Worm (Caenorhabditis elegans) whole organism, young adult: ENCODE results near the gene C14E2.3.

ENCODE experiments used
- F57C9.4 ChIP-seq: sonication (generic microtip); optimal IDR thresholded peaks from 2 replicates; lab custom pipeline; 2017; ENCODE audit warnings: mild to moderate bottlenecking, missing genetic modification characterization, missing compliant biosample characterization
- Y56A3A.18 ChIP-seq: fragments of 200-800 bp; sonication (Bioruptor generic); IDR thresholded peaks from 2 replicates; pipeline ENCODE4 v1.3.6; 2022; ENCODE audit warnings: missing genetic modification reagents, missing genetic modification characterization, missing compliant biosample characterization
- ceh-27 ChIP-seq: fragments of 200-800 bp; sonication (Bioruptor generic); optimal IDR thresholded peaks from 2 replicates; lab custom pipeline; 2018; ENCODE audit warnings: mild to moderate bottlenecking, missing genetic modification characterization, moderate library complexity, missing compliant biosample characterization
- dpl-1 ChIP-seq: fragments of 150-350 bp; optimal IDR thresholded peaks from 2 replicates; lab custom pipeline; 2014; ENCODE audit warnings: missing biosample characterization, missing genetic modification reagents, missing genetic modification characterization
- pha-4 ChIP-seq: fragments of 150-350 bp; sonication (generic microtip); optimal IDR thresholded peaks from 2 replicates; lab custom pipeline; 2014; ENCODE audit warnings: missing biosample characterization, missing genetic modification reagents, missing genetic modification characterization
- snpc-4 ChIP-seq, 5 experiments: fragments of 150-350 bp in 1 of 5; sonication (generic microtip) in 4 of 5; optimal IDR thresholded peaks; 2 replicates each; lab custom pipeline; 2014 to 2018; ENCODE audit warnings: missing genetic modification characterization in 5 of 5, missing biosample characterization in 3 of 5, antibody characterized with exemption in 2 of 5, mild to moderate bottlenecking in 2 of 5, missing compliant biosample characterization in 2 of 5, missing genotype in 2 of 5, moderate library complexity in 2 of 5, missing genetic modification reagents in 1 of 5
- ztf-22 ChIP-seq: fragments of 200-800 bp; sonication (Bioruptor generic); optimal IDR thresholded peaks from 2 replicates; lab custom pipeline; 2018; ENCODE audit warnings: mild to moderate bottlenecking, missing genetic modification characterization, moderate library complexity, missing compliant biosample characterization

DNA sequence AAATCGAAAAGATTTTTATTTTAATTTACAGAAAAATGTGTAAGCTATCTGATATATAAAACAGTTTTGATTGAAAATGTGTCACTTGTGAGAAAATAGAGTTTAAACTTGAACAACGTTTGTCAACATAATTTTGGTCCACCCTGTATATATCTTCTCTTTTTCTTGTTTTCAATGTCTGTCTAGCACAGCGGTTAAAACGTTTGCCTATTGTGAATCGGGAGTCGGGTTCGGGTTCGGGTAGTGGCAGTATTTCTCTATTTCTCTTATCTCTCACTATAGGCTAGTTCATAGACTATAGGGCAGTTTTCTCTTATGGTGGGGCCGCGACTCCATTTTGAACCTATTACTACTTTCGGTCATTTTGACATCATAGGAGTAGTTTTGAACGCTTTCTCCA, 20.2 kb downstream of the C14E2.3 start:
- TF ChIP-seq snpc-4 (GFP tag; optimal IDR thresholded peaks at IDR 0.05; lab: Kevin White, UChicago) (no peak), snpc-4 (tag; optimal IDR thresholded peaks at IDR 0.05; lab: Kevin White, UChicago) (no peak), F57C9.4 (tag; lab: Kevin White, UChicago) (no peak), pha-4 (tag; lab: Kevin White, UChicago) (no peak), ztf-22 (GFP tag; lab: Kevin White, UChicago) (no peak), Y56A3A.18 (no peak), dpl-1 (no peak), ceh-27 (GFP tag; lab: Kevin White, UChicago) (no peak)
